Comparison of ENCODE assay signal across 1 fruit fly cellular context in genomic region chrX:14727580-14727979, dm6.
A peak's percentile ranks its signal among the peaks of the same experiment; 100 is the strongest.
TF ChIP-seq lines count a peak whose summit lies in the region.

No protein-coding gene starts in this region.

TF ChIP-seq in whole organism, embryonic, 481 proteins besides CTCF, POLR2A, EP300 and RAD21 (continued from another document and continues in another):
- no peak for TF ChIP-seq Bteb2 (GFP tag; optimal IDR thresholded peaks at IDR 0.05; lab: Kevin White, UChicago)
- no peak for TF ChIP-seq cg (GFP tag; optimal IDR thresholded peaks at IDR 0.05; lab: Kevin White, UChicago)
- TF ChIP-seq trem (tag; optimal IDR thresholded peaks at IDR 0.05; lab: Kevin White, UChicago) = no peak
- no peak for TF ChIP-seq CG14441 (GFP tag; IDR thresholded peaks at IDR 0.05; lab: Robert Waterston, UW)
- TF ChIP-seq CG5180 (GFP tag; optimal IDR thresholded peaks at IDR 0.05; lab: Kevin White, UChicago) = peak; percentile 2
- TF ChIP-seq CG10959 (GFP tag; IDR thresholded peaks at IDR 0.05; lab: Robert Waterston, UW) = no peak
- no peak for TF ChIP-seq pzg (GFP tag; optimal IDR thresholded peaks at IDR 0.05; lab: Kevin White, UChicago)
- TF ChIP-seq tap (tag; optimal IDR thresholded peaks at IDR 0.05; lab: Kevin White, UChicago) = peak; percentile 44
- no peak for TF ChIP-seq CG17802 (tag; optimal IDR thresholded peaks at IDR 0.05; lab: Kevin White, UChicago)
- no peak for TF ChIP-seq CG2202 (tag; optimal IDR thresholded peaks at IDR 0.05; lab: Kevin White, UChicago)
- TF ChIP-seq E2f1 (GFP tag; IDR thresholded peaks at IDR 0.05; lab: Robert Waterston, UW) = no peak
- no peak for TF ChIP-seq CG1529 (GFP tag; optimal IDR thresholded peaks at IDR 0.05; lab: Kevin White, UChicago)
- no peak for TF ChIP-seq Kr (GFP tag; optimal IDR thresholded peaks at IDR 0.05; lab: Kevin White, UChicago)
- 0 out of 2 replicates have a peak, but pooled peaks have one; percentile 7 for TF ChIP-seq Ada2b (GFP tag; IDR thresholded peaks at IDR 0.05; lab: Robert Waterston, UW)
- TF ChIP-seq CG18476 (GFP tag; optimal IDR thresholded peaks at IDR 0.05; lab: Kevin White, UChicago) = no peak
- peak; percentile 1 for TF ChIP-seq mam (GFP tag; optimal IDR thresholded peaks at IDR 0.05; lab: Kevin White, UChicago)
- no peak for TF ChIP-seq twi (tag; optimal IDR thresholded peaks at IDR 0.05; lab: Kevin White, UChicago)
- peak; percentile 37 for TF ChIP-seq fd96Cb (tag; optimal IDR thresholded peaks at IDR 0.05; lab: Kevin White, UChicago)
- TF ChIP-seq CG3281 (GFP tag; optimal IDR thresholded peaks at IDR 0.05; lab: Kevin White, UChicago) = peak; percentile 36
- no peak for TF ChIP-seq TFAM (GFP tag; optimal IDR thresholded peaks at IDR 0.05; lab: Kevin White, UChicago)
- peak; percentile 39 for TF ChIP-seq nmo (GFP tag; optimal IDR thresholded peaks at IDR 0.05; lab: Kevin White, UChicago)
- TF ChIP-seq hth (optimal IDR thresholded peaks at IDR 0.05; lab: Kevin White, UChicago) = no peak
- no peak for TF ChIP-seq ase (GFP tag; IDR thresholded peaks at IDR 0.05; lab: Robert Waterston, UW)
- no peak for TF ChIP-seq Dp (GFP tag; optimal IDR thresholded peaks at IDR 0.05; lab: Kevin White, UChicago)
- 0 out of 2 replicates have a peak, but pooled peaks have one; percentile 10 for TF ChIP-seq seq (GFP tag; IDR thresholded peaks at IDR 0.05; lab: Robert Waterston, UW)
- no peak for TF ChIP-seq CG4617 (GFP tag; optimal IDR thresholded peaks at IDR 0.05; lab: Kevin White, UChicago; ENCODE audit: borderline replicate concordance)
- TF ChIP-seq CG15514 (GFP tag; optimal IDR thresholded peaks at IDR 0.05; lab: Kevin White, UChicago) = peak; percentile 31
- TF ChIP-seq jigr1 (GFP tag; IDR thresholded peaks at IDR 0.05; lab: Robert Waterston, UW) = no peak
- TF ChIP-seq CG8359 (GFP tag; optimal IDR thresholded peaks at IDR 0.05; lab: Kevin White, UChicago; ENCODE audit: borderline replicate concordance) = no peak
- TF ChIP-seq Xbp1 (GFP tag; optimal IDR thresholded peaks at IDR 0.05; lab: Kevin White, UChicago) = peak; percentile 29
- no peak for TF ChIP-seq sr (GFP tag; IDR thresholded peaks at IDR 0.05; lab: Robert Waterston, UW)
- no peak for TF ChIP-seq GATAe (GFP tag; conservative IDR thresholded peaks at IDR 0.05; lab: Robert Waterston, UW)
- no peak for TF ChIP-seq CG17912 (GFP tag; optimal IDR thresholded peaks at IDR 0.05; lab: Kevin White, UChicago)
- TF ChIP-seq CG13624 (GFP tag; optimal IDR thresholded peaks at IDR 0.05; lab: Kevin White, UChicago) = no peak
- TF ChIP-seq BEAF-32 (GFP tag; optimal IDR thresholded peaks at IDR 0.05; lab: Kevin White, UChicago) = no peak
- no peak for TF ChIP-seq CG2199 (GFP tag; IDR thresholded peaks at IDR 0.05; lab: Robert Waterston, UW)
- TF ChIP-seq pan (optimal IDR thresholded peaks at IDR 0.05; lab: Kevin White, UChicago) = no peak
- peak in 1 of 2 experiments; percentile 38 for TF ChIP-seq pan (GFP tag; optimal IDR thresholded peaks at IDR 0.05 in 1 of 2, IDR thresholded peaks at IDR 0.05 in 1 of 2)
- TF ChIP-seq Awh (GFP tag; IDR thresholded peaks at IDR 0.05; lab: Robert Waterston, UW) = no peak
- TF ChIP-seq Gsc (GFP tag; IDR thresholded peaks at IDR 0.05; lab: Robert Waterston, UW) = no peak
- TF ChIP-seq dmrt11E (tag; optimal IDR thresholded peaks at IDR 0.05; lab: Kevin White, UChicago) = no peak
- no peak for TF ChIP-seq grn (GFP tag; optimal IDR thresholded peaks at IDR 0.05; lab: Kevin White, UChicago)
- no peak for TF ChIP-seq ato (GFP tag; IDR thresholded peaks at IDR 0.05; lab: Robert Waterston, UW; ENCODE audit: partially characterized antibody)
- peak; percentile 29 for TF ChIP-seq CG9817 (tag; optimal IDR thresholded peaks at IDR 0.05; lab: Kevin White, UChicago)
- TF ChIP-seq Camta (GFP tag; optimal IDR thresholded peaks at IDR 0.05; lab: Kevin White, UChicago) = peak; percentile 2
- TF ChIP-seq CG18262 (tag; optimal IDR thresholded peaks at IDR 0.05; lab: Kevin White, UChicago) = peak; percentile 39
- TF ChIP-seq CG4707 (GFP tag; optimal IDR thresholded peaks at IDR 0.05; lab: Kevin White, UChicago) = no peak
- no peak for TF ChIP-seq CG32767 (GFP tag; IDR thresholded peaks at IDR 0.05; lab: Robert Waterston, UW)
- TF ChIP-seq HmgD (GFP tag; optimal IDR thresholded peaks at IDR 0.05; lab: Kevin White, UChicago) = no peak
- no peak for TF ChIP-seq pfk (GFP tag; optimal IDR thresholded peaks at IDR 0.05; lab: Kevin White, UChicago)
- no peak for TF ChIP-seq zf30C (GFP tag; optimal IDR thresholded peaks at IDR 0.05; lab: Kevin White, UChicago)
- TF ChIP-seq dmrt99B (tag; optimal IDR thresholded peaks at IDR 0.05; lab: Kevin White, UChicago) = peak; percentile 74
- no peak for TF ChIP-seq CG2116 (GFP tag; optimal IDR thresholded peaks at IDR 0.05; lab: Kevin White, UChicago)
- peak; percentile 23 for TF ChIP-seq odd (GFP tag; optimal IDR thresholded peaks at IDR 0.05; lab: Kevin White, UChicago)
- TF ChIP-seq stc (GFP tag; IDR thresholded peaks at IDR 0.05; lab: Robert Waterston, UW) = no peak
- TF ChIP-seq bigmax (GFP tag; optimal IDR thresholded peaks at IDR 0.05; lab: Kevin White, UChicago) = no peak
- TF ChIP-seq Aef1 (GFP tag; IDR thresholded peaks at IDR 0.05; lab: Robert Waterston, UW) = no peak
- TF ChIP-seq Adf1 (GFP tag; IDR thresholded peaks at IDR 0.05; lab: Robert Waterston, UW) = no peak
- no peak for TF ChIP-seq CG43689 (GFP tag; IDR thresholded peaks at IDR 0.05; lab: Robert Waterston, UW)
- TF ChIP-seq CG9932 (GFP tag; IDR thresholded peaks at IDR 0.05; lab: Robert Waterston, UW) = no peak
- peak; percentile 72 for TF ChIP-seq row (GFP tag; IDR thresholded peaks at IDR 0.05; lab: Robert Waterston, UW)
- no peak for TF ChIP-seq CG12104 (GFP tag; optimal IDR thresholded peaks at IDR 0.05; lab: Kevin White, UChicago)
- TF ChIP-seq CG31365 (tag; optimal IDR thresholded peaks at IDR 0.05; lab: Kevin White, UChicago) = no peak
- TF ChIP-seq unpg (GFP tag; optimal IDR thresholded peaks at IDR 0.05; lab: Kevin White, UChicago) = peak; percentile 38
- TF ChIP-seq crp (GFP tag; optimal IDR thresholded peaks at IDR 0.05; lab: Kevin White, UChicago) = no peak
- no peak for TF ChIP-seq otp (GFP tag; IDR thresholded peaks at IDR 0.05; lab: Robert Waterston, UW)
- TF ChIP-seq NfI (GFP tag; optimal IDR thresholded peaks at IDR 0.05; lab: Kevin White, UChicago) = no peak
- TF ChIP-seq bbx (GFP tag; IDR thresholded peaks at IDR 0.05; lab: Robert Waterston, UW; ENCODE audit: partially characterized antibody) = no peak
- TF ChIP-seq vvl (GFP tag; IDR thresholded peaks at IDR 0.05; lab: Robert Waterston, UW) = 0 out of 2 replicates have a peak, but pooled peaks have one; percentile 14
- TF ChIP-seq CG10209 (GFP tag; optimal IDR thresholded peaks at IDR 0.05; lab: Kevin White, UChicago) = peak; percentile 37
- no peak for TF ChIP-seq CG16863 (GFP tag; optimal IDR thresholded peaks at IDR 0.05; lab: Kevin White, UChicago)
- TF ChIP-seq CG2120 (GFP tag; optimal IDR thresholded peaks at IDR 0.05; lab: Kevin White, UChicago) = peak; percentile 19
- no peak for TF ChIP-seq CG1792 (GFP tag; optimal IDR thresholded peaks at IDR 0.05; lab: Kevin White, UChicago)
- TF ChIP-seq repo (GFP tag; optimal IDR thresholded peaks at IDR 0.05; lab: Kevin White, UChicago) = no peak
- no peak for TF ChIP-seq Lim3 (GFP tag; IDR thresholded peaks at IDR 0.05; lab: Robert Waterston, UW)
- TF ChIP-seq CG7786 (GFP tag; optimal IDR thresholded peaks at IDR 0.05; lab: Kevin White, UChicago) = no peak
- TF ChIP-seq Sry-δ (GFP tag; optimal IDR thresholded peaks at IDR 0.05; lab: Kevin White, UChicago) = no peak
- no peak for TF ChIP-seq tin (GFP tag; optimal IDR thresholded peaks at IDR 0.05; lab: Kevin White, UChicago)
- TF ChIP-seq bab2 (GFP tag; optimal IDR thresholded peaks at IDR 0.05; lab: Kevin White, UChicago) = no peak
- TF ChIP-seq psq (GFP tag; optimal IDR thresholded peaks at IDR 0.05; lab: Kevin White, UChicago) = no peak
- no peak for TF ChIP-seq CG8944 (GFP tag; optimal IDR thresholded peaks at IDR 0.05; lab: Kevin White, UChicago)
- peak; percentile 45 for TF ChIP-seq Blimp-1 (GFP tag; optimal IDR thresholded peaks at IDR 0.05; lab: Kevin White, UChicago)
- TF ChIP-seq Dref (GFP tag; IDR thresholded peaks at IDR 0.05; lab: Robert Waterston, UW) = no peak
- no peak for TF ChIP-seq oc (tag; optimal IDR thresholded peaks at IDR 0.05; lab: Kevin White, UChicago)
- no peak for TF ChIP-seq CG7271 (tag; optimal IDR thresholded peaks at IDR 0.05; lab: Kevin White, UChicago)
- TF ChIP-seq HLH4C (GFP tag; IDR thresholded peaks at IDR 0.05; lab: Robert Waterston, UW; ENCODE audit: partially characterized antibody) = no peak
- TF ChIP-seq ATbp (GFP tag; optimal IDR thresholded peaks at IDR 0.05; lab: Kevin White, UChicago) = peak; percentile 49
- no peak for TF ChIP-seq Hand (GFP tag; optimal IDR thresholded peaks at IDR 0.05; lab: Kevin White, UChicago)
- peak; percentile 20 for TF ChIP-seq Deaf1 (tag; optimal IDR thresholded peaks at IDR 0.05; lab: Kevin White, UChicago)
- TF ChIP-seq PHDP (tag; optimal IDR thresholded peaks at IDR 0.05; lab: Kevin White, UChicago) = peak; percentile 62
- no peak for TF ChIP-seq CG17328 (GFP tag; IDR thresholded peaks at IDR 0.05; lab: Robert Waterston, UW)
- TF ChIP-seq stwl (tag; optimal IDR thresholded peaks at IDR 0.05; lab: Kevin White, UChicago) = no peak
- TF ChIP-seq crc (GFP tag; optimal IDR thresholded peaks at IDR 0.05; lab: Kevin White, UChicago) = no peak
- TF ChIP-seq CG7372 (GFP tag; IDR thresholded peaks at IDR 0.05; lab: Robert Waterston, UW) = peak; percentile 65
- peak; percentile 15 for TF ChIP-seq Nf-YC (tag; optimal IDR thresholded peaks at IDR 0.05; lab: Kevin White, UChicago)
- TF ChIP-seq CG3065 (GFP tag; optimal IDR thresholded peaks at IDR 0.05; lab: Kevin White, UChicago) = no peak
- TF ChIP-seq rib (GFP tag; IDR thresholded peaks at IDR 0.05; lab: Robert Waterston, UW) = no peak
- no peak for TF ChIP-seq Hmx (GFP tag; optimal IDR thresholded peaks at IDR 0.05; lab: Kevin White, UChicago)
- no peak for TF ChIP-seq unc-4 (GFP tag; IDR thresholded peaks at IDR 0.05; lab: Robert Waterston, UW; ENCODE audit: partially characterized antibody)
- TF ChIP-seq lilli (GFP tag; optimal IDR thresholded peaks at IDR 0.05; lab: Kevin White, UChicago) = peak; percentile 26
- TF ChIP-seq CG8388 (GFP tag; optimal IDR thresholded peaks at IDR 0.05; lab: Kevin White, UChicago) = peak; percentile 21
- TF ChIP-seq CG14965 (GFP tag; optimal IDR thresholded peaks at IDR 0.05; lab: Kevin White, UChicago; ENCODE audit: borderline replicate concordance) = no peak
- no peak for TF ChIP-seq zen2 (GFP tag; IDR thresholded peaks at IDR 0.05; lab: Robert Waterston, UW; ENCODE audit: partially characterized antibody)
- TF ChIP-seq E2f2 (GFP tag; IDR thresholded peaks at IDR 0.05; lab: Robert Waterston, UW) = no peak
- TF ChIP-seq mirr (GFP tag; optimal IDR thresholded peaks at IDR 0.05; lab: Kevin White, UChicago) = no peak
- TF ChIP-seq wdn (GFP tag; IDR thresholded peaks at IDR 0.05; lab: Robert Waterston, UW) = no peak
- TF ChIP-seq Max (GFP tag; optimal IDR thresholded peaks at IDR 0.05; lab: Kevin White, UChicago) = no peak
- no peak for TF ChIP-seq CG9727 (GFP tag; optimal IDR thresholded peaks at IDR 0.05; lab: Kevin White, UChicago)
- no peak for TF ChIP-seq fd102C (GFP tag; optimal IDR thresholded peaks at IDR 0.05; lab: Kevin White, UChicago)
- TF ChIP-seq pnt (GFP tag; optimal IDR thresholded peaks at IDR 0.05; lab: Kevin White, UChicago) = no peak
- no peak for TF ChIP-seq CG1832 (GFP tag; optimal IDR thresholded peaks at IDR 0.05; lab: Kevin White, UChicago)
- TF ChIP-seq bowl (GFP tag; IDR thresholded peaks at IDR 0.05; lab: Robert Waterston, UW) = no peak
- no peak for TF ChIP-seq da (GFP tag; optimal IDR thresholded peaks at IDR 0.05; lab: Kevin White, UChicago)
- peak; percentile 16 for TF ChIP-seq CG6254 (GFP tag; optimal IDR thresholded peaks at IDR 0.05; lab: Kevin White, UChicago)
- TF ChIP-seq CG10431 (GFP tag; optimal IDR thresholded peaks at IDR 0.05; lab: Kevin White, UChicago) = no peak
- TF ChIP-seq lola (GFP tag; optimal IDR thresholded peaks at IDR 0.05; lab: Kevin White, UChicago) = no peak
- peak; percentile 55 for TF ChIP-seq CG13424 (tag; optimal IDR thresholded peaks at IDR 0.05; lab: Kevin White, UChicago)
- peak; percentile 7 for TF ChIP-seq CG10267 (tag; optimal IDR thresholded peaks at IDR 0.05; lab: Kevin White, UChicago)
- no peak for TF ChIP-seq Stat92E (GFP tag; optimal IDR thresholded peaks at IDR 0.05; lab: Kevin White, UChicago)
- TF ChIP-seq Oli (tag; optimal IDR thresholded peaks at IDR 0.05; lab: Kevin White, UChicago) = peak; percentile 40
- peak; percentile 76 for TF ChIP-seq sens (GFP tag; lab: Kevin White, UChicago)
- TF ChIP-seq CG11085 (GFP tag; IDR thresholded peaks at IDR 0.05; lab: Robert Waterston, UW) = no peak
- peak; percentile 76 for TF ChIP-seq CG18599 (GFP tag; optimal IDR thresholded peaks at IDR 0.05; lab: Kevin White, UChicago)
- TF ChIP-seq D19B (GFP tag; optimal IDR thresholded peaks at IDR 0.05; lab: Kevin White, UChicago) = no peak
- TF ChIP-seq zfh2 (GFP tag; optimal IDR thresholded peaks at IDR 0.05; lab: Kevin White, UChicago) = no peak
- peak; percentile 49 for TF ChIP-seq grau (tag; optimal IDR thresholded peaks at IDR 0.05; lab: Kevin White, UChicago)
- TF ChIP-seq BtbVII (GFP tag; optimal IDR thresholded peaks at IDR 0.05; lab: Kevin White, UChicago) = no peak
- TF ChIP-seq Hsf (GFP tag; optimal IDR thresholded peaks at IDR 0.05; lab: Kevin White, UChicago) = no peak
- no peak for TF ChIP-seq sna (GFP tag; IDR thresholded peaks at IDR 0.05; lab: Robert Waterston, UW; ENCODE audit: partially characterized antibody)
- TF ChIP-seq gem (tag; optimal IDR thresholded peaks at IDR 0.05; lab: Kevin White, UChicago) = peak; percentile 61
- TF ChIP-seq H15 (GFP tag; IDR thresholded peaks at IDR 0.05; lab: Robert Waterston, UW) = no peak
- TF ChIP-seq CG4282 (GFP tag; optimal IDR thresholded peaks at IDR 0.05; lab: Kevin White, UChicago) = no peak
- TF ChIP-seq btn (GFP tag; optimal IDR thresholded peaks at IDR 0.05; lab: Kevin White, UChicago) = no peak
- no peak for TF ChIP-seq CG4328 (GFP tag; optimal IDR thresholded peaks at IDR 0.05; lab: Kevin White, UChicago)
- no peak for TF ChIP-seq CG33213 (GFP tag; optimal IDR thresholded peaks at IDR 0.05; lab: Kevin White, UChicago)
- TF ChIP-seq H2.0 (GFP tag; IDR thresholded peaks at IDR 0.05; lab: Robert Waterston, UW) = no peak
- TF ChIP-seq CG11723 (GFP tag; optimal IDR thresholded peaks at IDR 0.05; lab: Kevin White, UChicago) = no peak
- TF ChIP-seq Antp (GFP tag; optimal IDR thresholded peaks at IDR 0.05; lab: Kevin White, UChicago) = no peak
